Worm (Caenorhabditis elegans) whole organism, late embryonic: ENCODE data around the gene chtb-2.

Experiments used
- ceh-30 ChIP-seq: fragments of 150-350 bp; optimal IDR thresholded peaks from 2 replicates; lab custom pipeline; 2014; ENCODE audit warnings: missing biosample characterization, missing genetic modification characterization
- dmd-4 ChIP-seq: sonication (generic microtip); optimal IDR thresholded peaks from 2 replicates; lab custom pipeline; 2016; ENCODE audit warnings: borderline replicate concordance, missing genetic modification characterization, missing compliant biosample characterization
- lim-6 ChIP-seq: sonication (generic microtip); optimal IDR thresholded peaks from 2 replicates; lab custom pipeline; 2016; ENCODE audit warnings: missing genetic modification characterization, missing compliant biosample characterization
- lin-11 ChIP-seq: fragments of 200-800 bp; sonication (Bioruptor generic); optimal IDR thresholded peaks from 2 replicates; lab custom pipeline; 2018; ENCODE audit warnings: mild to moderate bottlenecking, missing genetic modification characterization, missing compliant biosample characterization
- odd-2 ChIP-seq: sonication (generic microtip); optimal IDR thresholded peaks from 2 replicates; lab custom pipeline; 2017; ENCODE audit warnings: antibody characterized with exemption, mild to moderate bottlenecking, missing genetic modification characterization, missing compliant biosample characterization
- ref-2 ChIP-seq: sonication (generic microtip); optimal IDR thresholded peaks from 2 replicates; lab custom pipeline; 2016; ENCODE audit warnings: missing genetic modification characterization, missing compliant biosample characterization
- tbx-2 ChIP-seq: sonication (generic microtip); optimal IDR thresholded peaks from 2 replicates; lab custom pipeline; 2016; ENCODE audit warnings: missing genetic modification characterization, missing compliant biosample characterization
- unc-55 ChIP-seq: sonication (generic microtip); optimal IDR thresholded peaks from 2 replicates; lab custom pipeline; 2017; ENCODE audit warnings: missing biosample characterization, missing genetic modification reagents, missing genetic modification characterization

DNA sequence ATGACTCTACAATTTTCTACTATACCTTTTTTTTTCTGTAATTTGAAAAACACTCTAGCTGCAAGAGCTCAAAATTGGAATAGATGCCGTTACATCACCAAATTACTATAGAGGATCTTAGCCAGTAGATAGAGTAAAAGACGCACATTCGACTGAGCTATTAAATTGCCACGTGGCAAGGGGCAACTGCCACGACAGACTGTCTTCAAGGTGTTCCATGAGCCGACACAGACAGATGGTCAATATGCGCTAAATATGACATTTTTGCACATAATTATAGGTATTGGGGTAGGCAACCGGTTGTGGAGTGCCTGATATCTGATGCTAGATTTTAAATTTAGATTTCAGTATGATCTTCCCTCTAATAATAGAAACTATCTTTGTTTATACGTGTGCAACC, 3.6 kb upstream of the chtb-2 start:
- TF ChIP-seq tbx-2, result no peak
- no peak for TF ChIP-seq ceh-30
- TF ChIP-seq lim-6 (tag; lab: Kevin White, UChicago), result no peak
- TF ChIP-seq unc-55 (GFP tag; lab: Kevin White, UChicago), result no peak
- no peak for TF ChIP-seq ref-2
- TF ChIP-seq odd-2 (tag; lab: Kevin White, UChicago), result no peak
- no peak for TF ChIP-seq dmd-4
- no peak for TF ChIP-seq lin-11
